Fruit fly (Drosophila melanogaster) whole organism, pupa: ENCODE measurements around the gene CG2017.

Experiments
- CG10348 ChIP-seq: fragments of 200-800 bp; sonication (Bioruptor generic); IDR thresholded peaks from 2 replicates; pipeline ENCODE4 v1.3.6; 2022; ENCODE audit warnings: missing biosample characterization, missing genetic modification characterization
- CG12605 ChIP-seq: fragments of 200-800 bp; sonication (Bioruptor generic); IDR thresholded peaks from 2 replicates; pipeline ENCODE4 v1.3.6; 2022; ENCODE audit warnings: missing biosample characterization, missing genetic modification characterization
- CG13204 ChIP-seq: fragments of 200-800 bp; sonication (Bioruptor generic); optimal IDR thresholded peaks from 2 replicates; lab custom pipeline; 2018; ENCODE audit warnings: missing biosample characterization, mild to moderate bottlenecking, missing genetic modification characterization, moderate library complexity
- CG14655 ChIP-seq: fragments of 200-800 bp; sonication (Bioruptor generic); optimal IDR thresholded peaks from 3 replicates; lab custom pipeline; 2017; ENCODE audit warnings: mild to moderate bottlenecking, missing biosample characterization, missing genetic modification reagents, missing genetic modification characterization
- CG15710 ChIP-seq: fragments of 200-800 bp; sonication (Bioruptor generic); optimal IDR thresholded peaks from 2 replicates; lab custom pipeline; 2018; ENCODE audit warnings: missing biosample characterization, mild to moderate bottlenecking, missing genetic modification characterization, moderate library complexity
- CG17806 ChIP-seq: fragments of 200-800 bp; sonication (Bioruptor generic); optimal IDR thresholded peaks from 2 replicates; lab custom pipeline; 2018; ENCODE audit warnings: missing biosample characterization, mild to moderate bottlenecking, missing genetic modification characterization, moderate library complexity
- CG32121 ChIP-seq: fragments of 200-800 bp; sonication (Bioruptor generic); IDR thresholded peaks from 2 replicates; pipeline ENCODE4 v1.3.6; 2022; ENCODE audit warnings: missing biosample characterization, missing genetic modification characterization
- CG34367 ChIP-seq: fragments of 200-800 bp; sonication (Bioruptor generic); optimal IDR thresholded peaks from 2 replicates; lab custom pipeline; 2018; ENCODE audit warnings: missing biosample characterization, mild to moderate bottlenecking, missing genetic modification characterization
- CG4496 ChIP-seq: fragments of 200-800 bp; sonication (Bioruptor generic); IDR thresholded peaks from 3 replicates; pipeline ENCODE4 v1.3.6; 2022; ENCODE audit warnings: missing biosample characterization, missing genetic modification characterization
- CG8159 ChIP-seq: fragments of 200-800 bp; sonication (Bioruptor generic); optimal IDR thresholded peaks from 3 replicates; lab custom pipeline; 2018; ENCODE audit warnings: missing biosample characterization, mild to moderate bottlenecking, missing genetic modification characterization, moderate library complexity
- CG8301 ChIP-seq: fragments of 200-800 bp; sonication (Bioruptor generic); optimal IDR thresholded peaks from 2 replicates; lab custom pipeline; 2018; ENCODE audit warnings: missing biosample characterization, mild to moderate bottlenecking, missing genetic modification characterization
- CG9948 ChIP-seq: fragments of 200-800 bp; sonication (Bioruptor generic); optimal IDR thresholded peaks from 2 replicates; lab custom pipeline; 2018; ENCODE audit warnings: missing biosample characterization, mild to moderate bottlenecking, missing genetic modification characterization, moderate library complexity
- D1 ChIP-seq: fragments of 200-800 bp; sonication (Bioruptor generic); optimal IDR thresholded peaks from 2 replicates; lab custom pipeline; 2018; ENCODE audit warnings: missing biosample characterization, mild to moderate bottlenecking, missing genetic modification characterization, moderate library complexity
- EcR ChIP-seq: fragments of 200-800 bp; sonication (Bioruptor generic); optimal IDR thresholded peaks from 3 replicates; lab custom pipeline; 2019; ENCODE audit warnings: missing biosample characterization, missing genetic modification characterization, mild to moderate bottlenecking, moderate library complexity, missing genetic modification reagents
- Ets98B ChIP-seq: fragments of 200-800 bp; sonication (Bioruptor generic); IDR thresholded peaks from 2 replicates; pipeline ENCODE4 v1.3.6; 2022; ENCODE audit warnings: missing biosample characterization, missing genetic modification characterization
- Pif1A ChIP-seq: fragments of 200-800 bp; sonication (Bioruptor generic); optimal IDR thresholded peaks from 3 replicates; lab custom pipeline; 2016; ENCODE audit warnings: missing biosample characterization, missing genetic modification characterization
- Pif1B ChIP-seq: fragments of 200-800 bp; sonication (Bioruptor generic); optimal IDR thresholded peaks from 3 replicates; lab custom pipeline; 2016; ENCODE audit warnings: missing biosample characterization, missing genetic modification characterization
- Snoo ChIP-seq: fragments of 200-800 bp; sonication (Bioruptor generic); optimal IDR thresholded peaks from 3 replicates; lab custom pipeline; 2017; ENCODE audit warnings: missing biosample characterization, mild to moderate bottlenecking, missing genetic modification characterization, inconsistent platforms
- fd96Ca ChIP-seq: fragments of 200-800 bp; sonication (Bioruptor generic); IDR thresholded peaks from 3 replicates; pipeline ENCODE4 v1.3.6; 2022; ENCODE audit warnings: missing biosample characterization, missing genetic modification characterization
- gl ChIP-seq: fragments of 200-800 bp; sonication (Bioruptor generic); optimal IDR thresholded peaks from 2 replicates; lab custom pipeline; 2018; ENCODE audit warnings: missing biosample characterization, mild to moderate bottlenecking, missing genetic modification characterization
- rn ChIP-seq: fragments of 200-800 bp; sonication (Bioruptor generic); IDR thresholded peaks from 2 replicates; pipeline ENCODE4 v1.3.6; 2022; ENCODE audit warnings: missing biosample characterization, missing genetic modification characterization

Gene CG2017

DNA sequence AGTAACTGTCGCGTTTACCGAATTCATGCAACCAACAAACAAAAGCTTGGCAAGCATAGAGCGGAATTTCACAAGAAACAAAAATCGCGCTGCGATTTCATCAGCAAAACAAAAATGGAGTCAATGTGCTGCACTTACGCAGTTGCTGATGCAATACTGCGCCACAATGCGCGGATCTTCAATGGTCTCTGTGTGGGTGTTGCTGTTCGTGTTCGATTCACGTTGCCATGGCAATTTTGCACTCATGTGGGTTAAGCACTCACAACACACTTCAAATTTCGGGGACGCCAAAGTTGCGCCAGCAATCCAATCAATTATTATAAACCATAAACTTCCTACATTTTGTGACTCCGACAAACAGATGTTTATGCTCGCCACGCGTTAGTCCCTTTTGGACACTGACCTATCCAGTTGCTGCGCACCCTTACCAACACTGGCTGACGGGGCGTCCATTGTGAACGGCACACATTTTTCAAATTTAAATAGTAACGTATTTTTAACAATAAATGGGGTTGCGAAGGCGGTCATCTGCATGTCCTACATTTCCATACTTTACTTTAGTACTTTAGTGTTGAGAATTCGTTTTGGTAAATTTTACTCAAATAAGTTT is at the start of gene CG2017:
CG2017 (minus strand) TSS at position 374 of the 610 bp plus-strand sequence.
- TF ChIP-seq CG4496 (GFP tag; lab: Robert Waterston, UW) (peak; percentile 60; the same call in 2 of the 3 replicates), EcR (GFP tag; lab: Kevin White, UChicago) (peak; percentile 89), rn (GFP tag; lab: Robert Waterston, UW) (no peak), CG15710 (tag; lab: Kevin White, UChicago) (peak; percentile 10), CG17806 (no peak), Ets98B (GFP tag; lab: Robert Waterston, UW) (no peak), CG32121 (GFP tag; lab: Robert Waterston, UW) (peak; percentile 10; the same call in 1 of the 2 replicates), D1 (tag; lab: Kevin White, UChicago) (peak; percentile 31), CG12605 (GFP tag; lab: Robert Waterston, UW) (no peak), CG13204 (GFP tag; lab: Kevin White, UChicago) (no peak)

DNA sequence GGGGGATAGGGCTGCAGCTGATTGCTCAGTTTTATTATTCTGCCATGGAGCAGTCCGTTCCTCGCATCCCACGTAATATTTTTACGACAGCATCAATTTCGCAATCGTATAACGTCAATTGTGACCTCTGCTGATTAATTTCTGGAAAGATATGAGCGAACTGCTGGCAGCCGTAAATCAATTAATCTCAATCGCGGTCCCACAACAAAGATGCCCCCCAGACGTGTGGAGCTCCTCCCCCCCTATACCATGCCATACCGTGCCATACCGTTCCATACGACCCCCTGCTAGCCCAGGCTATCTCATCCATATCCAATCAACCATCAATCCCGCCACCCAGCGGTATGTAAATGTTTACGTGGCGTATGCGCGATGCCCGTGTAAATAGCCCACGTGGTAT is 19.1 kb upstream of the CG2017 start:
- TF ChIP-seq CG10348 (GFP tag; lab: Robert Waterston, UW) (no peak), gl (no peak), fd96Ca (GFP tag; lab: Robert Waterston, UW) (no peak), CG34367 (tag; lab: Kevin White, UChicago) (no peak), CG14655 (GFP tag; lab: Kevin White, UChicago) (no peak), CG32121 (GFP tag; lab: Robert Waterston, UW) (no peak), Ets98B (GFP tag; lab: Robert Waterston, UW) (no peak), CG8301 (no peak), CG12605 (GFP tag; lab: Robert Waterston, UW) (no peak), CG17806 (no peak), CG9948 (no peak), CG4496 (GFP tag; lab: Robert Waterston, UW) (no peak), CG8159 (tag; lab: Kevin White, UChicago) (no peak), rn (GFP tag; lab: Robert Waterston, UW) (no peak), Pif1B (no peak), D1 (tag; lab: Kevin White, UChicago) (no peak)
- TF ChIP-seq, all 21 proteins: peak for 0

DNA sequence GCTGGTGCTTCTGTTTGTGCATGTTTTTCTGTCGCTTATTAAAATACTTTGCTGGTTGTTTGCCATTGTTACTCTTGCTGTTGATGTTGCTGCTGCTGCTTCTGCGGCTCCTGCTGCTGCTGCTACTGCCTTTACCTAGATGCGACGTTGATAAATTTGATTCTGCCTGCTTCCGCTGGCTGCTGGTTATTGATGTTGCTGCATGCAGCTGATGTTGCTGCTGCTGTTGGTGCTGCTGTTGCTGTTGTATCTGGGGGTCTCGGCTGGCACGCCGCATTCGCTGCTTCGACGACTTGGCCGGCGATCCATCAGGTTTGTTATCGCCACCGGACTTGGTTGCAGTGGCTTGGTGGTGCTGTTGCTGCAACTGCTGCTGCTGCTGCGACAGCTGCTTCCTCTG is 15.2 kb upstream of the CG2017 start:
- no peak for TF ChIP-seq Snoo (tag; lab: Kevin White, UChicago)
- TF ChIP-seq D1 (tag; lab: Kevin White, UChicago), result no peak
- TF ChIP-seq gl, result no peak
- no peak for TF ChIP-seq CG32121 (GFP tag; lab: Robert Waterston, UW)
- TF ChIP-seq rn (GFP tag; lab: Robert Waterston, UW), result no peak
- TF ChIP-seq fd96Ca (GFP tag; lab: Robert Waterston, UW), result no peak
- no peak for TF ChIP-seq CG9948
- no peak for TF ChIP-seq CG14655 (GFP tag; lab: Kevin White, UChicago)
- TF ChIP-seq Ets98B (GFP tag; lab: Robert Waterston, UW), result no peak
- TF ChIP-seq Pif1B, result no peak
- TF ChIP-seq CG8301, result no peak
- no peak for TF ChIP-seq CG17806
- TF ChIP-seq CG13204 (GFP tag; lab: Kevin White, UChicago), result no peak
- TF ChIP-seq CG12605 (GFP tag; lab: Robert Waterston, UW), result no peak

DNA sequence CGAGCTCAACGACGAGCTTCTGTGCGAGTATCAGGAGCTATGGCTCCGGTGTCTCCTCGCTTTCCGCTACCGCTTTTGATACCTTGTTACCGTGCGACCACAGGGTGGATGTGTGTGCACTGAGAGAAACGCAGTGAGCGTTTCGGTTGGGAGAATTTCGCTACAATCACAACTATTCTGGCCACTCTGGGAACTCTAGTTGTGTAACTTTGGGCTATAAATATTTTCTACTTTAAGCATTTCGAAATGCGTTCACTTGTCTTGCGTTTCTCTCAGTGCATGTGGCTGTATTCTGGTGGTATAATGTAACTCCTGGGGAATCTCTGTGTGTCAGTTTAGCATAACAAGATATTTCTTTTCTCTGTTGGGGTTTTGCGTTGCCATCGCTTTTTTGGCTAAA is 9.2 kb upstream of the CG2017 start:
- peak; percentile 33 for TF ChIP-seq CG8159 (tag; lab: Kevin White, UChicago)
- no peak for TF ChIP-seq CG12605 (GFP tag; lab: Robert Waterston, UW)
- no peak for TF ChIP-seq CG10348 (GFP tag; lab: Robert Waterston, UW)
- peak; percentile 27 for TF ChIP-seq CG14655 (GFP tag; lab: Kevin White, UChicago)

DNA sequence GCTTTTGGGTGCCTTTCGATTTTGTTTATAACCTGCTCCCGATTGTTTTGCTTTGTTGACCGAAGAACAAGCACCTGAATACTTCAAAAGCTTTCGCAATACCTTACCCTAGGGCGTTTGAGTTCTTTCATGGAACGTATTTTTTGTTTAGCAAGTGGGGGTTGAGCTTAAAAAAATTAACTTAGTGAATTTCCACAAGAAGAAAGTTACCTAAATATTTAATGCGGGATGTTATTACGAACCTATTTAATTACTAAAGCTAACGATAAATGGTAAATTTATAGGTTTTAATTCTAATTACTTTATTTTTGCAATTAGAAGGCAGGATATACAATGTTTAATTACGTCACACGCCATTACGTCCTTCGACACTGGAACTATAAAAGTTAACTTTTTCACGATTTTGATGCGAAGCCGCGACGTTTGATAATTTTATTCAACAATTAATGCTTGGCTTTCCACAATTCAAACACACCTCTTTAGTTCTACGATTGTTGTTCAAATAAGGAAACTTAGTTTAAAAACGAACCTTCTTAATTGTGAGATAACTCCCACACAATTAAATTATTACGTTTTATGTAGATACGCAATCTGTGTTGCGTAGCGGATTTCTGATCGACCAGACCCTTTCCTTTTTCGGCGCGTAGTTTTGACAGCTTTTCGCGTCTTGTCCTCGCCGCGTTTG is 845 bp downstream of the CG2017 start:
- no peak for TF ChIP-seq CG34367 (tag; lab: Kevin White, UChicago)
- peak; percentile 24 for TF ChIP-seq Pif1A
- peak; percentile 59; the same call in 1 of the 3 replicates for TF ChIP-seq fd96Ca (GFP tag; lab: Robert Waterston, UW)
- TF ChIP-seq CG4496 (GFP tag; lab: Robert Waterston, UW), result peak; percentile 21; the same call in 1 of the 3 replicates
- TF ChIP-seq rn (GFP tag; lab: Robert Waterston, UW), result no peak
- no peak for TF ChIP-seq CG10348 (GFP tag; lab: Robert Waterston, UW)
- TF ChIP-seq CG17806, result peak; percentile 12
- no peak for TF ChIP-seq CG15710 (tag; lab: Kevin White, UChicago)
- TF ChIP-seq CG14655 (GFP tag; lab: Kevin White, UChicago), result peak; percentile 67
- peak; percentile 33 for TF ChIP-seq Ets98B (GFP tag; lab: Robert Waterston, UW)
- TF ChIP-seq Snoo (tag; lab: Kevin White, UChicago), result no peak
- peak; percentile 43 for TF ChIP-seq CG32121 (GFP tag; lab: Robert Waterston, UW)
- TF ChIP-seq Pif1B, result peak; percentile 26
- peak; percentile 43 for TF ChIP-seq CG8301
- TF ChIP-seq gl, result no peak
- TF ChIP-seq EcR (GFP tag; lab: Kevin White, UChicago), result no peak
- peak; percentile 14 for TF ChIP-seq CG9948
- no peak for TF ChIP-seq CG13204 (GFP tag; lab: Kevin White, UChicago)
- TF ChIP-seq D1 (tag; lab: Kevin White, UChicago), result no peak
- peak; percentile 35 for TF ChIP-seq CG8159 (tag; lab: Kevin White, UChicago)
- TF ChIP-seq CG12605 (GFP tag; lab: Robert Waterston, UW), result no peak
